Fruit fly (Drosophila melanogaster) whole organism, wandering third instar larva: ENCODE data around the gene Sec63.

Source experiments
- CrebA ChIP-seq: fragments of 200-800 bp; sonication (Bioruptor generic); optimal IDR thresholded peaks from 2 replicates; lab custom pipeline; 2016; ENCODE audit warnings: missing biosample characterization, mild to moderate bottlenecking, missing genetic modification characterization, borderline replicate concordance
- GATAd ChIP-seq: sonication (Bioruptor generic); optimal IDR thresholded peaks from 2 replicates; lab custom pipeline; 2016; ENCODE audit warnings: missing biosample characterization, missing genetic modification characterization
- HLH106 ChIP-seq: fragments of 200-800 bp; optimal IDR thresholded peaks from 3 replicates; lab custom pipeline; 2019; ENCODE audit warnings: missing biosample characterization, mild to moderate bottlenecking, missing genetic modification characterization, moderate library complexity
- Hnf4 ChIP-seq: fragments of 200-800 bp; sonication (Bioruptor generic); optimal IDR thresholded peaks from 2 replicates; lab custom pipeline; 2016; ENCODE audit warnings: missing biosample characterization, mild to moderate bottlenecking, missing genetic modification characterization
- Hr83 ChIP-seq: fragments of 200-300 bp; sonication (Bioruptor generic); optimal IDR thresholded peaks from 2 replicates; lab custom pipeline; 2016; ENCODE audit warnings: missing biosample characterization, mild to moderate bottlenecking, missing genetic modification characterization, moderate library complexity; ENCODE audit not compliant: poor library complexity, severe bottlenecking
- Myc ChIP-seq: fragments of >200 bp; optimal IDR thresholded peaks from 2 replicates; lab custom pipeline; 2017
- OdsH ChIP-seq: fragments of 200-800 bp; sonication (Bioruptor generic); optimal IDR thresholded peaks from 2 replicates; lab custom pipeline; 2016; ENCODE audit warnings: missing biosample characterization, mild to moderate bottlenecking, missing genetic modification characterization
- br ChIP-seq: fragments of 200-800 bp; sonication (Bioruptor generic); optimal IDR thresholded peaks from 2 replicates; lab custom pipeline; 2016; ENCODE audit warnings: missing biosample characterization, missing genetic modification characterization
- dsf ChIP-seq: sonication (Bioruptor generic); optimal IDR thresholded peaks from 2 replicates; lab custom pipeline; 2016; ENCODE audit warnings: missing biosample characterization, missing genetic modification characterization, borderline replicate concordance
- lola ChIP-seq: fragments of >200 bp; optimal IDR thresholded peaks from 2 replicates; lab custom pipeline; 2017; ENCODE audit warnings: missing biosample characterization, missing genetic modification characterization
- pan ChIP-seq: fragments of >200 bp; optimal IDR thresholded peaks from 2 replicates; lab custom pipeline; 2017
- psq ChIP-seq: fragments of 200-800 bp; sonication (Bioruptor generic); optimal IDR thresholded peaks from 3 replicates; lab custom pipeline; 2017; ENCODE audit warnings: missing biosample characterization, mild to moderate bottlenecking, missing genetic modification characterization, moderate library complexity

- TF ChIP-seq lola (GFP tag; lab: Kevin White, UChicago) (no peak), Hr83 (GFP tag; lab: Kevin White, UChicago) (peak; percentile 61), GATAd (GFP tag; lab: Kevin White, UChicago) (no peak), Myc (peak; percentile 44), br (GFP tag; lab: Kevin White, UChicago) (peak; percentile 35), Hnf4 (GFP tag; lab: Kevin White, UChicago) (peak; percentile 35), dsf (GFP tag; lab: Kevin White, UChicago) (no peak), OdsH (GFP tag; lab: Kevin White, UChicago) (no peak), psq (GFP tag; lab: Kevin White, UChicago) (peak; percentile 27), CrebA (GFP tag; lab: Kevin White, UChicago) (no peak), pan (no peak), HLH106 (tag; lab: Kevin White, UChicago) (peak; percentile 55)
Observed at dm6 chr3L:7360324-7360852, at the start of gene Sec63.
